Fruit fly (Drosophila melanogaster) whole organism, embryonic: Measurements from ENCODE around the gene Cmtr1.

Source experiments
- Adf1 ChIP-seq: fragments of 200-800 bp; sonication (Bioruptor generic); IDR thresholded peaks from 2 replicates; pipeline ENCODE4 v1.3.6; 2022; ENCODE audit warnings: missing biosample characterization, missing genetic modification characterization
- BEAF-32 ChIP-seq: fragments of 200-800 bp; sonication (Bioruptor generic); optimal IDR thresholded peaks from 3 replicates; lab custom pipeline; 2017; ENCODE audit warnings: missing biosample characterization, missing genetic modification characterization, mild to moderate bottlenecking, moderate library complexity, missing genetic modification reagents
- Bgb ChIP-seq: fragments of 200-800 bp; sonication (Bioruptor generic); IDR thresholded peaks from 2 replicates; pipeline ENCODE4 v1.3.6; 2022; ENCODE audit warnings: missing biosample characterization, missing genetic modification characterization; ENCODE audit not compliant: partially characterized antibody
- CG10431 ChIP-seq: fragments of 200-800 bp; sonication (Bioruptor generic); optimal IDR thresholded peaks from 3 replicates; lab custom pipeline; 2018; ENCODE audit warnings: missing biosample characterization, mild to moderate bottlenecking, missing genetic modification characterization
- CG10543 ChIP-seq: fragments of 200-800 bp; sonication (Bioruptor generic); optimal IDR thresholded peaks from 3 replicates; lab custom pipeline; 2017; ENCODE audit warnings: missing biosample characterization, mild to moderate bottlenecking, missing genetic modification characterization, moderate library complexity
- CG12299 ChIP-seq: fragments of 200-800 bp; sonication (Bioruptor generic); optimal IDR thresholded peaks from 2 replicates; lab custom pipeline; 2018; ENCODE audit warnings: missing biosample characterization, mild to moderate bottlenecking, missing genetic modification characterization
- CG17328 ChIP-seq: fragments of 200-800 bp; sonication (Bioruptor generic); IDR thresholded peaks from 2 replicates; pipeline ENCODE4 v1.3.6; 2022; ENCODE audit warnings: missing biosample characterization, missing genetic modification characterization
- CG18619 ChIP-seq: fragments of 200-800 bp; sonication (Bioruptor generic); optimal IDR thresholded peaks from 3 replicates; lab custom pipeline; 2017; ENCODE audit warnings: missing biosample characterization, mild to moderate bottlenecking, missing genetic modification characterization
- CG3726 ChIP-seq: fragments of 200-800 bp; sonication (Bioruptor generic); IDR thresholded peaks from 3 replicates; pipeline ENCODE4, ENCODE4 v1.3.6; 2022; ENCODE audit warnings: missing biosample characterization, missing genetic modification characterization
- CG4707 ChIP-seq: fragments of 200-800 bp; sonication (Bioruptor generic); optimal IDR thresholded peaks from 2 replicates; lab custom pipeline; 2018; ENCODE audit warnings: missing biosample characterization, mild to moderate bottlenecking, missing genetic modification characterization, moderate library complexity
- CG5245 ChIP-seq: fragments of 200-800 bp; sonication (Bioruptor generic); optimal IDR thresholded peaks from 3 replicates; lab custom pipeline; 2016; ENCODE audit warnings: missing biosample characterization, missing genetic modification characterization
- CG6272 ChIP-seq: fragments of 200-800 bp; sonication (Bioruptor generic); IDR thresholded peaks from 2 replicates; pipeline ENCODE4 v1.3.6; 2022; ENCODE audit warnings: missing biosample characterization, missing genetic modification characterization
- CG6791 ChIP-seq: fragments of 200-800 bp; sonication (Bioruptor generic); IDR thresholded peaks from 3 replicates; pipeline ENCODE4 v1.3.6; 2022; ENCODE audit warnings: missing biosample characterization, missing genetic modification characterization; ENCODE audit not compliant: partially characterized antibody
- CG8924 ChIP-seq: fragments of 200-800 bp; optimal IDR thresholded peaks from 3 replicates; lab custom pipeline; 2019; ENCODE audit warnings: missing biosample characterization, mild to moderate bottlenecking, missing genetic modification characterization, moderate library complexity
- CG9609 ChIP-seq: fragments of 200-800 bp; sonication (Bioruptor generic); optimal IDR thresholded peaks from 3 replicates; lab custom pipeline; 2016; ENCODE audit warnings: missing biosample characterization, missing genetic modification characterization
- CG9727 ChIP-seq: fragments of 200-800 bp; sonication (Bioruptor generic); optimal IDR thresholded peaks from 3 replicates; lab custom pipeline; 2017; ENCODE audit warnings: missing biosample characterization, mild to moderate bottlenecking, missing genetic modification characterization
- CkIIα-i1 ChIP-seq: fragments of 200-800 bp; sonication (Bioruptor generic); IDR thresholded peaks from 2 replicates; pipeline ENCODE4 v1.3.6; 2022; ENCODE audit warnings: missing biosample characterization, missing genetic modification characterization
- Dref ChIP-seq: fragments of 200-800 bp; sonication (Bioruptor generic); IDR thresholded peaks from 2 replicates; pipeline ENCODE4 v1.3.6; 2022; ENCODE audit warnings: missing biosample characterization, missing genetic modification characterization
- E2f2 ChIP-seq: fragments of 200-800 bp; sonication (Bioruptor generic); IDR thresholded peaks from 2 replicates; pipeline ENCODE4 v1.3.6; 2022; ENCODE audit warnings: missing biosample characterization, missing genetic modification characterization
- Fer1 ChIP-seq: fragments of 200-800 bp; sonication (Bioruptor generic); optimal IDR thresholded peaks from 2 replicates; lab custom pipeline; 2017; ENCODE audit warnings: missing biosample characterization, mild to moderate bottlenecking, missing genetic modification characterization
- Gug ChIP-seq: fragments of 200-800 bp; sonication (Bioruptor generic); IDR thresholded peaks from 4 replicates; pipeline ENCODE4 v1.3.6; 2022; ENCODE audit warnings: missing biosample characterization, missing genetic modification characterization
- Hsf ChIP-seq: fragments of 200-800 bp; sonication (Bioruptor generic); optimal IDR thresholded peaks from 3 replicates; lab custom pipeline; 2016; ENCODE audit warnings: missing biosample characterization, missing genetic modification characterization
- MBD-R2 ChIP-seq: fragments of 200-800 bp; sonication (Bioruptor generic); IDR thresholded peaks from 2 replicates; pipeline ENCODE4 v1.3.6; 2022; ENCODE audit warnings: missing biosample characterization, missing genetic modification characterization
- Nf-YC ChIP-seq: fragments of 200-800 bp; optimal IDR thresholded peaks from 3 replicates; lab custom pipeline; 2019; ENCODE audit warnings: missing biosample characterization, mild to moderate bottlenecking, missing genetic modification characterization, moderate library complexity
- NfI ChIP-seq: fragments of 200-800 bp; sonication (Bioruptor generic); optimal IDR thresholded peaks from 3 replicates; lab custom pipeline; 2018; ENCODE audit warnings: missing biosample characterization, mild to moderate bottlenecking, missing genetic modification characterization, moderate library complexity
- Xbp1 ChIP-seq: fragments of 200-800 bp; sonication (Bioruptor generic); optimal IDR thresholded peaks from 3 replicates; lab custom pipeline; 2016; ENCODE audit warnings: missing biosample characterization, mild to moderate bottlenecking, missing genetic modification characterization
- YL-1 ChIP-seq: fragments of 200-800 bp; sonication (Bioruptor generic); optimal IDR thresholded peaks from 3 replicates; lab custom pipeline; 2017; ENCODE audit warnings: missing biosample characterization, mild to moderate bottlenecking, missing genetic modification characterization
- amos ChIP-seq: fragments of 200-800 bp; sonication (Bioruptor generic); IDR thresholded peaks from 2 replicates; pipeline ENCODE4 v1.3.6; 2022; ENCODE audit warnings: missing biosample characterization, missing genetic modification characterization; ENCODE audit not compliant: partially characterized antibody
- cg ChIP-seq: fragments of 200-800 bp; sonication (Bioruptor generic); optimal IDR thresholded peaks from 3 replicates; lab custom pipeline; 2019; ENCODE audit warnings: missing biosample characterization, mild to moderate bottlenecking, missing genetic modification characterization, moderate library complexity
- chm ChIP-seq: fragments of 200-800 bp; sonication (Bioruptor generic); IDR thresholded peaks from 2 replicates; pipeline ENCODE4 v1.3.6; 2022; ENCODE audit warnings: missing biosample characterization, missing genetic modification characterization
- ci ChIP-seq: fragments of 200-800 bp; sonication (Bioruptor generic); IDR thresholded peaks from 3 replicates; pipeline ENCODE4 v1.3.6; 2022; ENCODE audit warnings: missing biosample characterization, missing genetic modification characterization
- crc ChIP-seq: fragments of 200-800 bp; sonication (Bioruptor generic); optimal IDR thresholded peaks from 2 replicates; lab custom pipeline; 2016; ENCODE audit warnings: missing biosample characterization, missing genetic modification characterization
- cwo ChIP-seq: fragments of 200-800 bp; sonication (Bioruptor generic); optimal IDR thresholded peaks from 3 replicates; lab custom pipeline; 2017; ENCODE audit warnings: missing biosample characterization, missing genetic modification characterization, mild to moderate bottlenecking, moderate library complexity, missing genetic modification reagents
- dmrt11E ChIP-seq: fragments of 200-800 bp; sonication (Bioruptor generic); optimal IDR thresholded peaks from 3 replicates; lab custom pipeline; 2018; ENCODE audit warnings: missing biosample characterization, mild to moderate bottlenecking, missing genetic modification characterization, moderate library complexity
- en ChIP-seq: fragments of 200-800 bp; sonication (Bioruptor generic); optimal IDR thresholded peaks from 2 replicates; lab custom pipeline; 2016; ENCODE audit warnings: missing biosample characterization, missing genetic modification characterization
- eve ChIP-seq, 2 experiments: fragments of >200 bp; optimal IDR thresholded peaks; 2 replicates each; lab custom pipeline; 2017; ENCODE audit warnings: missing biosample characterization in 2 of 2, missing genetic modification characterization in 2 of 2
- ewg ChIP-seq: fragments of 200-800 bp; sonication (Bioruptor generic); optimal IDR thresholded peaks from 3 replicates; lab custom pipeline; 2017; ENCODE audit warnings: mild to moderate bottlenecking, missing biosample characterization, missing genetic modification reagents, missing genetic modification characterization
- exex ChIP-seq: fragments of 200-800 bp; sonication (Bioruptor generic); optimal IDR thresholded peaks from 4 replicates; lab custom pipeline; 2018; ENCODE audit warnings: missing biosample characterization, mild to moderate bottlenecking, missing genetic modification characterization, moderate library complexity
- jumu ChIP-seq: fragments of 200-800 bp; sonication (Bioruptor generic); optimal IDR thresholded peaks from 3 replicates; lab custom pipeline; 2016; ENCODE audit warnings: missing biosample characterization, missing genetic modification characterization
- klu ChIP-seq: fragments of 200-800 bp; sonication (Bioruptor generic); IDR thresholded peaks from 2 replicates; pipeline ENCODE4 v1.3.6; 2022; ENCODE audit warnings: missing biosample characterization, missing genetic modification characterization
- lola ChIP-seq, 3 experiments: fragments of >200 bp in 2 of 3; fragments of 200-800 bp in 1 of 3; sonication (Bioruptor generic) in 1 of 3; optimal IDR thresholded peaks; 2 replicates each; lab custom pipeline; 2017 to 2019; ENCODE audit warnings: missing biosample characterization in 3 of 3, missing genetic modification characterization in 3 of 3, mild to moderate bottlenecking in 1 of 3, moderate library complexity in 1 of 3
- nmo ChIP-seq: fragments of 200-800 bp; sonication (Bioruptor generic); optimal IDR thresholded peaks from 2 replicates; lab custom pipeline; 2018; ENCODE audit warnings: missing biosample characterization, mild to moderate bottlenecking, missing genetic modification characterization, moderate library complexity
- phol ChIP-seq: fragments of 200-800 bp; sonication (Bioruptor generic); optimal IDR thresholded peaks from 3 replicates; lab custom pipeline; 2018; ENCODE audit warnings: missing biosample characterization, mild to moderate bottlenecking, missing genetic modification characterization, moderate library complexity
- psq ChIP-seq: fragments of 200-800 bp; sonication (Bioruptor generic); optimal IDR thresholded peaks from 2 replicates; lab custom pipeline; 2017; ENCODE audit warnings: missing biosample characterization, missing genetic modification characterization
- sc ChIP-seq, 3 experiments: fragments of >200 bp in 2 of 3; fragments of 200-800 bp in 1 of 3; sonication (Bioruptor generic) in 1 of 3; optimal IDR thresholded peaks; 2 replicates in 2 of 3; 3 replicates in 1 of 3; lab custom pipeline; 2017; ENCODE audit warnings: mild to moderate bottlenecking in 1 of 3, missing biosample characterization in 1 of 3, missing genetic modification characterization in 1 of 3, missing genetic modification reagents in 1 of 3
- tup ChIP-seq: fragments of 200-800 bp; sonication (Bioruptor generic); optimal IDR thresholded peaks from 2 replicates; lab custom pipeline; 2016; ENCODE audit warnings: missing biosample characterization, mild to moderate bottlenecking, missing genetic modification characterization, moderate library complexity
- twi ChIP-seq: fragments of 200-800 bp; optimal IDR thresholded peaks from 2 replicates; lab custom pipeline; 2019; ENCODE audit warnings: missing biosample characterization, mild to moderate bottlenecking, missing genetic modification characterization, moderate library complexity

Cmtr1 gene

dm6 chrX:4116834-4117736, 16.3 kb upstream of the Cmtr1 start, which contains the start of the genes tyf and Tip60 (continued):
- peak; percentile 65 for TF ChIP-seq BEAF-32
- TF ChIP-seq CkIIα-i1 (GFP tag; lab: Robert Waterston, UW) = no peak
- peak; percentile 71 for TF ChIP-seq amos
- TF ChIP-seq CG18619 (GFP tag; lab: Kevin White, UChicago) = no peak
- TF ChIP-seq chm (GFP tag; lab: Robert Waterston, UW) = 0 out of 2 replicates have a peak, but pooled peaks have one; percentile 22
- peak; percentile 91 for TF ChIP-seq cg
- TF ChIP-seq CG8924 (tag; lab: Kevin White, UChicago) = peak; percentile 32
- TF ChIP-seq ci (GFP tag; lab: Robert Waterston, UW) = peak; percentile 47; the same call in 1 of the 3 replicates
- TF ChIP-seq lola (GFP tag; optimal IDR thresholded peaks at IDR 0.05; lab: Kevin White, UChicago) = no peak
- peak; percentile 15 for TF ChIP-seq cwo (GFP tag; lab: Kevin White, UChicago)
- TF ChIP-seq Xbp1 (GFP tag; lab: Kevin White, UChicago) = peak; percentile 28
- TF ChIP-seq CG17328 (GFP tag; lab: Robert Waterston, UW) = no peak
- peak; percentile 33 for TF ChIP-seq jumu (GFP tag; lab: Kevin White, UChicago)
- TF ChIP-seq E2f2 (GFP tag; lab: Robert Waterston, UW) = peak; percentile 54
- peak; percentile 2 for TF ChIP-seq Hsf (GFP tag; lab: Kevin White, UChicago)
- TF ChIP-seq Nf-YC = peak; percentile 20
- no peak for TF ChIP-seq eve (GFP tag; optimal IDR thresholded peaks at IDR 0.05; lab: Kevin White, UChicago)
- no peak for TF ChIP-seq CG5245 (GFP tag; lab: Kevin White, UChicago)
- TF ChIP-seq CG10543 (GFP tag; lab: Kevin White, UChicago) = peak; percentile 41
- TF ChIP-seq dmrt11E (tag; lab: Kevin White, UChicago) = no peak
- TF ChIP-seq CG9727 (GFP tag; lab: Kevin White, UChicago) = peak; percentile 30
- no peak for TF ChIP-seq psq
- no peak for TF ChIP-seq en (GFP tag; lab: Kevin White, UChicago)
- no peak for TF ChIP-seq Fer1 (GFP tag; lab: Kevin White, UChicago)
- no peak for TF ChIP-seq sc (optimal IDR thresholded peaks at IDR 0.05; lab: Kevin White, UChicago)
- TF ChIP-seq sc (GFP tag; optimal IDR thresholded peaks at IDR 0.05; lab: Kevin White, UChicago) = no peak
- TF ChIP-seq Dref = peak; percentile 83
- TF ChIP-seq ewg (GFP tag; lab: Kevin White, UChicago) = peak; percentile 29
- TF ChIP-seq nmo = peak; percentile 19
- no peak for TF ChIP-seq Adf1
- peak; percentile 80 for TF ChIP-seq YL-1 (GFP tag; lab: Kevin White, UChicago)
- no peak for TF ChIP-seq CG12299
- TF ChIP-seq tup (GFP tag; lab: Kevin White, UChicago) = no peak
- peak; percentile 23 for TF ChIP-seq NfI (GFP tag; lab: Kevin White, UChicago)
- peak; percentile 72 for TF ChIP-seq Bgb (GFP tag; lab: Robert Waterston, UW)
- no peak for TF ChIP-seq CG3726
- peak; percentile 13 for TF ChIP-seq CG9609 (GFP tag; lab: Kevin White, UChicago)
- TF ChIP-seq CG10431 (GFP tag; lab: Kevin White, UChicago) = peak; percentile 4
- TF ChIP-seq crc (GFP tag; lab: Kevin White, UChicago) = no peak
- peak; percentile 79 for TF ChIP-seq CG6791 (GFP tag; lab: Robert Waterston, UW)
- TF ChIP-seq phol (tag; lab: Kevin White, UChicago) = peak; percentile 79
- peak; percentile 47 for TF ChIP-seq MBD-R2 (GFP tag; lab: Robert Waterston, UW)
- no peak for TF ChIP-seq klu (GFP tag; lab: Robert Waterston, UW)
- no peak for TF ChIP-seq CG4707
- peak; percentile 34; the same call in 1 of the 4 replicates for TF ChIP-seq Gug (GFP tag; lab: Robert Waterston, UW)
- 0 out of 2 replicates have a peak, but pooled peaks have one; percentile 22 for TF ChIP-seq CG6272 (GFP tag; lab: Robert Waterston, UW)
- TF ChIP-seq twi = peak; percentile 2
- TF ChIP-seq exex (tag; lab: Kevin White, UChicago) = peak; percentile 68
